Fruit fly (Drosophila melanogaster): ENCODE measurements around the gene CG8010.

The CG8010 gene

dm6 chrX:19224580-19225303 is 44.0 kb downstream of the CG8010 start:
- TF ChIP-seq CG11294 (GFP tag; IDR thresholded peaks at IDR 0.05) (no peak), CG6808 (GFP tag; optimal IDR thresholded peaks at IDR 0.05) (peak; percentile 74), ss (GFP tag; optimal IDR thresholded peaks at IDR 0.05) (peak in 1 of 2 experiments; percentile 70), achi (GFP tag; optimal IDR thresholded peaks at IDR 0.05) (peak; percentile 60), acj6 (GFP tag; optimal IDR thresholded peaks at IDR 0.05) (peak; percentile 46), Eip75B (GFP tag; optimal IDR thresholded peaks at IDR 0.05) (peak; percentile 37), CG9139 (GFP tag; optimal IDR thresholded peaks at IDR 0.05) (no peak), Gug (GFP tag; IDR thresholded peaks at IDR 0.05) (no peak), topi (GFP tag; optimal IDR thresholded peaks at IDR 0.05) (peak; percentile 41), CG8319 (GFP tag; optimal IDR thresholded peaks at IDR 0.05) (peak; percentile 4), net (GFP tag; optimal IDR thresholded peaks at IDR 0.05) (peak; percentile 49), CG34406 (GFP tag; optimal IDR thresholded peaks at IDR 0.05) (peak; percentile 71), svp (GFP tag) (no peak), CG8632 (GFP tag; optimal IDR thresholded peaks at IDR 0.05) (peak; percentile 69), CG6792 (GFP tag; optimal IDR thresholded peaks at IDR 0.05) (peak; percentile 34), vri (GFP tag; optimal IDR thresholded peaks at IDR 0.05) (no peak), CG10631 (GFP tag; optimal IDR thresholded peaks at IDR 0.05) (peak; percentile 71), CG15336 (GFP tag; IDR thresholded peaks at IDR 0.05) (peak; percentile 46), spab (GFP tag; optimal IDR thresholded peaks at IDR 0.05) (peak; percentile 46), OdsH (GFP tag; optimal IDR thresholded peaks at IDR 0.05) (peak; percentile 54), CG6276 (GFP tag; optimal IDR thresholded peaks at IDR 0.05) (peak; percentile 62), CG6163 (GFP tag; IDR thresholded peaks at IDR 0.05) (no peak), Lpt (GFP tag; optimal IDR thresholded peaks at IDR 0.05) (peak; percentile 33), CG8119 (GFP tag; IDR thresholded peaks at IDR 0.05) (peak; percentile 55; the same call in 1 of the 3 replicates), eg (GFP tag; IDR thresholded peaks at IDR 0.05) (0 out of 3 replicates have a peak, but pooled peaks have one; percentile 27), Ets96B (tag; optimal IDR thresholded peaks at IDR 0.05) (peak; percentile 56), Ets21C (GFP tag; optimal IDR thresholded peaks at IDR 0.05) (no peak), pdm3 (GFP tag; optimal IDR thresholded peaks at IDR 0.05) (peak; percentile 37), dsx (GFP tag; optimal IDR thresholded peaks at IDR 0.05; ENCODE audit: poor library complexity, severe bottlenecking) (peak; percentile 7), CG11762 (GFP tag; optimal IDR thresholded peaks at IDR 0.05; ENCODE audit: insufficient read depth) (peak; percentile 32), CG16779 (tag; optimal IDR thresholded peaks at IDR 0.05) (peak; percentile 35), Sox15 (GFP tag; optimal IDR thresholded peaks at IDR 0.05) (no peak), CG11902 (GFP tag; optimal IDR thresholded peaks at IDR 0.05) (no peak), cyc (GFP tag; optimal IDR thresholded peaks at IDR 0.05) (no peak), Hr4 (GFP tag; optimal IDR thresholded peaks at IDR 0.05) (peak; percentile 37), CG3032 (tag; optimal IDR thresholded peaks at IDR 0.05) (peak; percentile 65), CG32006 (GFP tag; optimal IDR thresholded peaks at IDR 0.05) (peak; percentile 85), fd59A (GFP tag; optimal IDR thresholded peaks at IDR 0.05) (peak; percentile 39), CG10669 (GFP tag; optimal IDR thresholded peaks at IDR 0.05) (peak; percentile 40), Sox102F (GFP tag; optimal IDR thresholded peaks at IDR 0.05) (no peak), CG7368 (GFP tag; optimal IDR thresholded peaks at IDR 0.05) (no peak), Hr38 (GFP tag; optimal IDR thresholded peaks at IDR 0.05) (no peak), Eip78C (GFP tag) (peak; percentile 89), fkh (GFP tag; optimal IDR thresholded peaks at IDR 0.05) (no peak), CG4318 (GFP tag; optimal IDR thresholded peaks at IDR 0.05) (peak; percentile 75), Hr39 (GFP tag; optimal IDR thresholded peaks at IDR 0.05) (no peak), esn (GFP tag; optimal IDR thresholded peaks at IDR 0.05) (peak; percentile 61), CG1621 (tag; optimal IDR thresholded peaks at IDR 0.05) (no peak), dac (GFP tag; optimal IDR thresholded peaks at IDR 0.05) (peak; percentile 11), lz (GFP tag; optimal IDR thresholded peaks at IDR 0.05) (peak; percentile 39), salr (GFP tag; optimal IDR thresholded peaks at IDR 0.05) (peak in 1 of 2 experiments; percentile 79)

Data from whole organism, prepupa.